ENCODE assay signal across 3 worm cellular contexts in the genomic region with DNA sequence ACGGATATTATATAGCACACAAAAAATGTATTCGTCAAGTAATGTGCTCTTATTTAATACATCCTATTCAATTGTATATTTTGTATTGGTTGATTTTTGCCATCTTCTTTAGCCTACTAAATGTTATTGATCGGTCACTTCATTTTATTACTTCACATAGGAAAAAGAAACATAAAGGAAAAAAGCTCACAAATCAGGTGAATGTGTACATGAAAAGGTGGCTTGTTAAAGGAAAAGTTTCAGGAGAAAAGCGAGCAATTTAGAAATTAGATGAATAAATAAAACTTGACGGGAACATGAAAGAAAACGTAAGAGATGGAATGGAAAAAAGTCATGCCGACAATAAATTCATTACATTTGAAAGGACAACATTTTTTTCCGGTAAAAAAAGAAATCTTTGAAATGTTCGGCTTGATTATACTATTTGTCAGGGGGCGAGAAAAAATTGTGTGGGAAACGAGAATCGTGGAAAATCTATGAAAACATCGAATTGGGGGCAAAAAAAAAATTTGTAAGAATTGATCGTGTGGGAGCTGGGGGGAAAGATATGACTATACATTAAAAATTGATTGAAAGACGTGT.
A peak's percentile ranks its signal among the peaks of the same experiment; 100 is the strongest.
TF ChIP-seq lines count a peak whose summit lies in the region.

No protein-coding gene starts in this region.

TF ChIP-seq in whole organism, L1 larva, 84 proteins besides CTCF, POLR2A, EP300 and RAD21 (continued from another document):
- TF ChIP-seq lin-13 (GFP tag; optimal IDR thresholded peaks at IDR 0.05; lab: Kevin White, UChicago): no peak
TF ChIP-seq in whole organism, L1 larva: peak in this region for 3.

TF ChIP-seq in whole organism, L4 larva, 104 proteins besides CTCF, POLR2A, EP300 and RAD21 (continued from another document):
- 0 out of 2 replicates have a peak, but pooled peaks have one; percentile 5 for TF ChIP-seq Y75B8A.6 (GFP tag; IDR thresholded peaks at IDR 0.05; lab: Robert Waterston, UW)
- peak; percentile 6 for TF ChIP-seq F49E8.2 (tag; optimal IDR thresholded peaks at IDR 0.05; lab: Kevin White, UChicago; ENCODE audit: borderline replicate concordance)
- peak in 1 of 2 experiments; percentile 2 for TF ChIP-seq lsy-2 (tag; optimal IDR thresholded peaks at IDR 0.05; lab: Kevin White, UChicago)
- TF ChIP-seq T26A8.4 (GFP tag; IDR thresholded peaks at IDR 0.05; lab: Robert Waterston, UW): peak; percentile 66
- no peak for TF ChIP-seq duxl-1 (tag; optimal IDR thresholded peaks at IDR 0.05; lab: Kevin White, UChicago; ENCODE audit: poor library complexity)
- TF ChIP-seq nhr-41 (GFP tag; IDR thresholded peaks at IDR 0.05; lab: Robert Waterston, UW): no peak
- TF ChIP-seq lin-29 (GFP tag; IDR thresholded peaks at IDR 0.05; lab: Robert Waterston, UW): no peak
- TF ChIP-seq R02D3.7 (tag; optimal IDR thresholded peaks at IDR 0.05; lab: Kevin White, UChicago): no peak
- peak; percentile 14 for TF ChIP-seq mes-2 (tag; optimal IDR thresholded peaks at IDR 0.05; lab: Kevin White, UChicago; ENCODE audit: poor library complexity, severe bottlenecking)
- 0 out of 2 replicates have a peak, but pooled peaks have one; percentile 22 for TF ChIP-seq dmd-8 (GFP tag; IDR thresholded peaks at IDR 0.05; lab: Robert Waterston, UW)
- TF ChIP-seq nhr-102 (tag; optimal IDR thresholded peaks at IDR 0.05; lab: Kevin White, UChicago): peak; percentile 53
- peak; percentile 69; the same call in 1 of the 2 replicates for TF ChIP-seq zfp-3 (GFP tag; conservative IDR thresholded peaks at IDR 0.05; lab: Robert Waterston, UW)

TF ChIP-seq in whole organism, young adult, 124 proteins besides CTCF, POLR2A, EP300 and RAD21 (continued from another document):
- TF ChIP-seq lsl-1 (GFP tag; optimal IDR thresholded peaks at IDR 0.05; lab: Kevin White, UChicago): no peak
- TF ChIP-seq ceh-40 (GFP tag; IDR thresholded peaks at IDR 0.05; lab: Robert Waterston, UW): no peak
- TF ChIP-seq lin-40 (tag; optimal IDR thresholded peaks at IDR 0.05; lab: Kevin White, UChicago): no peak
- no peak for TF ChIP-seq cebp-2 (GFP tag; IDR thresholded peaks at IDR 0.05; lab: Robert Waterston, UW)
- no peak for TF ChIP-seq pha-4 (tag; optimal IDR thresholded peaks at IDR 0.05; lab: Kevin White, UChicago)
- TF ChIP-seq B0261.1 (tag; optimal IDR thresholded peaks at IDR 0.05; lab: Kevin White, UChicago): no peak
- TF ChIP-seq F55B11.4 (tag; optimal IDR thresholded peaks at IDR 0.05; lab: Kevin White, UChicago; ENCODE audit: borderline replicate concordance, insufficient read depth): no peak
- no peak for TF ChIP-seq sdz-38 (tag; optimal IDR thresholded peaks at IDR 0.05; lab: Kevin White, UChicago)
- no peak for TF ChIP-seq zfh-2 (GFP tag; conservative IDR thresholded peaks at IDR 0.05; lab: Robert Waterston, UW)
- TF ChIP-seq hlh-12 (tag; optimal IDR thresholded peaks at IDR 0.05; lab: Kevin White, UChicago): no peak
- no peak for TF ChIP-seq mel-28 (tag; optimal IDR thresholded peaks at IDR 0.05; lab: Kevin White, UChicago; ENCODE audit: borderline replicate concordance)
- peak in 1 of 2 experiments; percentile 29 for TF ChIP-seq rec-8 (tag; optimal IDR thresholded peaks at IDR 0.05; lab: Kevin White, UChicago)
- TF ChIP-seq snpc-1.1 (tag; optimal IDR thresholded peaks at IDR 0.05; lab: Kevin White, UChicago; ENCODE audit: insufficient read depth): no peak
- TF ChIP-seq Y53F4B.3 (GFP tag; IDR thresholded peaks at IDR 0.05; lab: Robert Waterston, UW): no peak
- no peak for TF ChIP-seq snpc-3.4 (tag; optimal IDR thresholded peaks at IDR 0.05; lab: Kevin White, UChicago)
- TF ChIP-seq ama-1 (optimal IDR thresholded peaks at IDR 0.05; lab: Kevin White, UChicago): no peak
- peak in 1 of 2 experiments; percentile 55 for TF ChIP-seq ama-1 (GFP tag; optimal IDR thresholded peaks at IDR 0.05; lab: Kevin White, UChicago)
- no peak for TF ChIP-seq pbrm-1 (GFP tag; IDR thresholded peaks at IDR 0.05; lab: Robert Waterston, UW)
- no peak for TF ChIP-seq madf-10 (tag; optimal IDR thresholded peaks at IDR 0.05; lab: Kevin White, UChicago)
- peak; percentile 5 for TF ChIP-seq tlf-1 (GFP tag; optimal IDR thresholded peaks at IDR 0.05; lab: Kevin White, UChicago)
- no peak for TF ChIP-seq Y95B8A.8 (GFP tag; IDR thresholded peaks at IDR 0.05; lab: Robert Waterston, UW)
- TF ChIP-seq F49E8.2 (tag; optimal IDR thresholded peaks at IDR 0.05; lab: Kevin White, UChicago; ENCODE audit: insufficient read depth): peak; percentile 52
- no peak for TF ChIP-seq ztf-6 (GFP tag; IDR thresholded peaks at IDR 0.05; lab: Robert Waterston, UW)
- TF ChIP-seq ztf-28 (GFP tag; IDR thresholded peaks at IDR 0.05; lab: Robert Waterston, UW): no peak
- TF ChIP-seq ceh-100 (GFP tag; IDR thresholded peaks at IDR 0.05; lab: Robert Waterston, UW): no peak
- no peak for TF ChIP-seq attf-5 (GFP tag; optimal IDR thresholded peaks at IDR 0.05; lab: Kevin White, UChicago)
- TF ChIP-seq nhr-120 (GFP tag; IDR thresholded peaks at IDR 0.05; lab: Robert Waterston, UW): no peak
- no peak for TF ChIP-seq xnd-1 (tag; optimal IDR thresholded peaks at IDR 0.05; lab: Kevin White, UChicago)
- no peak for TF ChIP-seq Y67H2A.10 (GFP tag; conservative IDR thresholded peaks at IDR 0.05; lab: Robert Waterston, UW)
- peak; percentile 58 for TF ChIP-seq madf-6 (GFP tag; IDR thresholded peaks at IDR 0.05; lab: Robert Waterston, UW)
- TF ChIP-seq C17E4.6 (GFP tag; IDR thresholded peaks at IDR 0.05; lab: Robert Waterston, UW): no peak
- TF ChIP-seq nhr-27 (tag; optimal IDR thresholded peaks at IDR 0.05; lab: Kevin White, UChicago): no peak
- TF ChIP-seq madf-8 (GFP tag; conservative IDR thresholded peaks at IDR 0.05; lab: Robert Waterston, UW): no peak
- no peak for TF ChIP-seq sea-2 (GFP tag; IDR thresholded peaks at IDR 0.05; lab: Robert Waterston, UW)
- no peak for TF ChIP-seq unc-130 (GFP tag; optimal IDR thresholded peaks at IDR 0.05; lab: Kevin White, UChicago)
- no peak for TF ChIP-seq nfya-1 (tag; optimal IDR thresholded peaks at IDR 0.05; lab: Kevin White, UChicago; ENCODE audit: borderline replicate concordance, insufficient read depth)
- TF ChIP-seq repo-1 (tag; optimal IDR thresholded peaks at IDR 0.05; lab: Kevin White, UChicago): peak; percentile 82
- TF ChIP-seq nhr-179 (tag; optimal IDR thresholded peaks at IDR 0.05; lab: Kevin White, UChicago): no peak
- TF ChIP-seq F23B12.7 (tag; optimal IDR thresholded peaks at IDR 0.05; lab: Kevin White, UChicago; ENCODE audit: insufficient read depth): no peak
- no peak for TF ChIP-seq mcd-1 (GFP tag; IDR thresholded peaks at IDR 0.05; lab: Robert Waterston, UW)
- TF ChIP-seq unc-62 (GFP tag; optimal IDR thresholded peaks at IDR 0.05; lab: Kevin White, UChicago): no peak
- TF ChIP-seq akir-1 (GFP tag; optimal IDR thresholded peaks at IDR 0.05; lab: Kevin White, UChicago): no peak
- TF ChIP-seq F57C9.4 (tag; optimal IDR thresholded peaks at IDR 0.05; lab: Kevin White, UChicago): no peak
- no peak for TF ChIP-seq aptf-2 (GFP tag; conservative IDR thresholded peaks at IDR 0.05; lab: Robert Waterston, UW)
- TF ChIP-seq let-607 (tag; optimal IDR thresholded peaks at IDR 0.05; lab: Kevin White, UChicago): no peak
- TF ChIP-seq athp-1 (tag; optimal IDR thresholded peaks at IDR 0.05; lab: Kevin White, UChicago): peak; percentile 52
- TF ChIP-seq tbp1 (GFP tag; optimal IDR thresholded peaks at IDR 0.05; lab: Kevin White, UChicago): peak; percentile 29
- no peak for TF ChIP-seq him-1 (tag; optimal IDR thresholded peaks at IDR 0.05; lab: Kevin White, UChicago)
- TF ChIP-seq lin-26 (GFP tag; IDR thresholded peaks at IDR 0.05; lab: Robert Waterston, UW): no peak
- no peak for TF ChIP-seq hsf-1 (GFP tag; IDR thresholded peaks at IDR 0.05; lab: Robert Waterston, UW)
- TF ChIP-seq rpc-1 (optimal IDR thresholded peaks at IDR 0.05; lab: Kevin White, UChicago): no peak
- TF ChIP-seq rpc-1 (tag; optimal IDR thresholded peaks at IDR 0.05; lab: Kevin White, UChicago): no peak
- no peak for TF ChIP-seq ets-4 (GFP tag; optimal IDR thresholded peaks at IDR 0.05; lab: Kevin White, UChicago)
- no peak for TF ChIP-seq T07F8.4 (tag; optimal IDR thresholded peaks at IDR 0.05; lab: Kevin White, UChicago)
- TF ChIP-seq F57A8.1 (GFP tag; optimal IDR thresholded peaks at IDR 0.05; lab: Kevin White, UChicago): no peak
- peak; percentile 60; the same call in 1 of the 2 replicates for TF ChIP-seq ekl-4 (GFP tag; IDR thresholded peaks at IDR 0.05; lab: Robert Waterston, UW)
- peak; percentile 26 for TF ChIP-seq F33H1.4 (GFP tag; IDR thresholded peaks at IDR 0.05; lab: Robert Waterston, UW)
- no peak for TF ChIP-seq Y79H2A.3 (GFP tag; conservative IDR thresholded peaks at IDR 0.05; lab: Robert Waterston, UW)
- TF ChIP-seq B0035.1 (tag; optimal IDR thresholded peaks at IDR 0.05; lab: Kevin White, UChicago): no peak
- no peak for TF ChIP-seq zim-3 (tag; optimal IDR thresholded peaks at IDR 0.05; lab: Kevin White, UChicago)
- TF ChIP-seq gei-17 (GFP tag; optimal IDR thresholded peaks at IDR 0.05; lab: Kevin White, UChicago): no peak
- no peak for TF ChIP-seq ccch-3 (GFP tag; optimal IDR thresholded peaks at IDR 0.05; lab: Kevin White, UChicago)
- TF ChIP-seq attf-3 (GFP tag; conservative IDR thresholded peaks at IDR 0.05; lab: Robert Waterston, UW): no peak
- no peak for TF ChIP-seq ceh-91 (GFP tag; IDR thresholded peaks at IDR 0.05; lab: Robert Waterston, UW)
- TF ChIP-seq B0019.2 (GFP tag; conservative IDR thresholded peaks at IDR 0.05; lab: Robert Waterston, UW): no peak
- no peak for TF ChIP-seq dpff-1 (tag; optimal IDR thresholded peaks at IDR 0.05; lab: Kevin White, UChicago)
- TF ChIP-seq K11D2.4 (GFP tag; IDR thresholded peaks at IDR 0.05; lab: Robert Waterston, UW): no peak
- peak; percentile 54 for TF ChIP-seq snpc-1.3 (tag; optimal IDR thresholded peaks at IDR 0.05; lab: Kevin White, UChicago; ENCODE audit: insufficient read depth)
- TF ChIP-seq ztf-22 (GFP tag; optimal IDR thresholded peaks at IDR 0.05; lab: Kevin White, UChicago): no peak
- no peak for TF ChIP-seq aptf-3 (GFP tag; IDR thresholded peaks at IDR 0.05; lab: Robert Waterston, UW)
- TF ChIP-seq fkh-3 (tag; optimal IDR thresholded peaks at IDR 0.05; lab: Kevin White, UChicago): peak; percentile 46
- 0 out of 2 replicates have a peak, but pooled peaks have one; percentile 12 for TF ChIP-seq Y56A3A.18 (GFP tag; IDR thresholded peaks at IDR 0.05; lab: Robert Waterston, UW)
- peak; percentile 38 for TF ChIP-seq die-1 (tag; optimal IDR thresholded peaks at IDR 0.05; lab: Kevin White, UChicago)
- TF ChIP-seq lsy-27 (tag; optimal IDR thresholded peaks at IDR 0.05; lab: Kevin White, UChicago; ENCODE audit: borderline replicate concordance, insufficient read depth): no peak
- TF ChIP-seq ztf-3 (GFP tag; optimal IDR thresholded peaks at IDR 0.05; lab: Kevin White, UChicago): no peak
- peak; percentile 42 for TF ChIP-seq hrde-1 (tag; optimal IDR thresholded peaks at IDR 0.05; lab: Kevin White, UChicago; ENCODE audit: borderline replicate concordance)
- no peak for TF ChIP-seq C06A6.2 (GFP tag; conservative IDR thresholded peaks at IDR 0.05; lab: Robert Waterston, UW)
- TF ChIP-seq ztf-26 (tag; optimal IDR thresholded peaks at IDR 0.05; lab: Kevin White, UChicago): no peak
- no peak for TF ChIP-seq F10E7.11 (tag; optimal IDR thresholded peaks at IDR 0.05; lab: Kevin White, UChicago)
- no peak for TF ChIP-seq dpl-1 (GFP tag; optimal IDR thresholded peaks at IDR 0.05; lab: Kevin White, UChicago)
- no peak for TF ChIP-seq nhr-80 (tag; optimal IDR thresholded peaks at IDR 0.05; lab: Kevin White, UChicago)
- TF ChIP-seq ztf-18 (tag; optimal IDR thresholded peaks at IDR 0.05; lab: Kevin White, UChicago): no peak
- no peak for TF ChIP-seq chd-7 (tag; optimal IDR thresholded peaks at IDR 0.05; lab: Kevin White, UChicago)
- 0 out of 2 replicates have a peak, but pooled peaks have one; percentile 47 for TF ChIP-seq attf-6 (GFP tag; IDR thresholded peaks at IDR 0.05; lab: Robert Waterston, UW)
